Worm (Caenorhabditis elegans) whole organism, early embryonic: ENCODE results near the gene kin-16.

Experiments used
- B0310.2 ChIP-seq: sonication (generic microtip); optimal IDR thresholded peaks from 2 replicates; lab custom pipeline; 2016; ENCODE audit warnings: mild to moderate bottlenecking, missing genetic modification characterization, missing compliant biosample characterization
- F13C5.2 ChIP-seq: sonication (generic microtip); optimal IDR thresholded peaks from 2 replicates; lab custom pipeline; 2017; ENCODE audit warnings: mild to moderate bottlenecking, missing genetic modification characterization, inconsistent platforms, missing compliant biosample characterization
- ama-1 ChIP-seq: fragments of 150-350 bp; optimal IDR thresholded peaks from 2 replicates; lab custom pipeline; 2014
- ceh-13 ChIP-seq: fragments of 200-800 bp; sonication (Bioruptor generic); optimal IDR thresholded peaks from 2 replicates; lab custom pipeline; 2018; ENCODE audit warnings: mild to moderate bottlenecking, missing genetic modification characterization, missing compliant biosample characterization
- ceh-36 ChIP-seq: sonication (generic microtip); optimal IDR thresholded peaks from 2 replicates; lab custom pipeline; 2016; ENCODE audit warnings: missing genetic modification characterization, inconsistent platforms, missing compliant biosample characterization
- ets-7 ChIP-seq: sonication (generic microtip); optimal IDR thresholded peaks from 2 replicates; lab custom pipeline; 2016; ENCODE audit warnings: missing genotype, missing genetic modification characterization, missing compliant biosample characterization
- flt-1 ChIP-seq: fragments of 200-800 bp; sonication (Bioruptor generic); IDR thresholded peaks from 2 replicates; pipeline ENCODE4 v1.3.6; 2022; ENCODE audit warnings: missing genetic modification characterization, missing compliant biosample characterization
- hmbx-1 ChIP-seq: sonication (generic microtip); optimal IDR thresholded peaks from 2 replicates; lab custom pipeline; 2016; ENCODE audit warnings: mild to moderate bottlenecking, missing genetic modification characterization, missing compliant biosample characterization
- pes-1 ChIP-seq: fragments of 200-800 bp; sonication (Bioruptor generic); IDR thresholded peaks from 2 replicates; pipeline ENCODE4 v1.3.6; 2022; ENCODE audit warnings: missing genetic modification reagents, missing genetic modification characterization, missing compliant biosample characterization
- tbx-37 ChIP-seq: fragments of 200-800 bp; sonication (Bioruptor generic); conservative IDR thresholded peaks from 2 replicates; pipeline ENCODE4 v1.3.6; 2022; ENCODE audit warnings: missing genetic modification reagents, missing genetic modification characterization, missing compliant biosample characterization
- tra-4 ChIP-seq: sonication (generic microtip); optimal IDR thresholded peaks from 2 replicates; lab custom pipeline; 2017; ENCODE audit warnings: missing genetic modification characterization, missing compliant biosample characterization

ce11 chrII:9411497-9411896 is 24.4 kb downstream of the kin-16 start, which contains the start of gene M176.9:
- no peak for TF ChIP-seq hmbx-1 (tag; lab: Kevin White, UChicago)
- TF ChIP-seq tra-4 = no peak
- no peak for TF ChIP-seq ama-1 (lab: Kevin White, UChicago)
- TF ChIP-seq F13C5.2 (tag; lab: Kevin White, UChicago) = no peak
- TF ChIP-seq ceh-13 = no peak
- TF ChIP-seq pes-1 (GFP tag; lab: Robert Waterston, UW) = no peak
- TF ChIP-seq ceh-36 (tag; lab: Kevin White, UChicago) = no peak
- no peak for TF ChIP-seq flt-1
- no peak for TF ChIP-seq ets-7
- TF ChIP-seq tbx-37 (GFP tag; lab: Robert Waterston, UW) = no peak
- TF ChIP-seq B0310.2 = no peak
